Worm (Caenorhabditis elegans) whole organism, young adult: Measurements from ENCODE around the gene F59A1.13.

Source experiments
- C17E4.6 ChIP-seq: fragments of 200-800 bp; sonication (Bioruptor generic); IDR thresholded peaks from 2 replicates; pipeline ENCODE4 v1.3.6; 2022; ENCODE audit warnings: missing genetic modification reagents, missing genetic modification characterization, missing compliant biosample characterization
- F10E7.11 ChIP-seq: sonication (generic microtip); optimal IDR thresholded peaks from 2 replicates; lab custom pipeline; 2017; ENCODE audit warnings: mild to moderate bottlenecking, missing genetic modification characterization, moderate library complexity, missing compliant biosample characterization
- F22D6.2 ChIP-seq: sonication (generic microtip); optimal IDR thresholded peaks from 2 replicates; lab custom pipeline; 2016; ENCODE audit warnings: mild to moderate bottlenecking, missing genetic modification characterization, missing compliant biosample characterization
- F37B4.10 ChIP-seq: fragments of 200-800 bp; sonication (Bioruptor generic); IDR thresholded peaks from 2 replicates; pipeline ENCODE4 v1.3.6; 2022; ENCODE audit warnings: missing genetic modification characterization, missing compliant biosample characterization
- F39B2.1 ChIP-seq: fragments of 200-800 bp; sonication (Bioruptor generic); IDR thresholded peaks from 2 replicates; pipeline ENCODE4 v1.3.6; 2022; ENCODE audit warnings: missing genetic modification reagents, missing genetic modification characterization, missing compliant biosample characterization
- Y67H2A.10 ChIP-seq: fragments of 200-800 bp; sonication (Bioruptor generic); conservative IDR thresholded peaks from 2 replicates; pipeline ENCODE4 v1.3.6; 2022; ENCODE audit warnings: missing genetic modification reagents, missing genetic modification characterization, missing compliant biosample characterization
- Y95B8A.8 ChIP-seq: fragments of 200-800 bp; sonication (Bioruptor generic); IDR thresholded peaks from 2 replicates; pipeline ENCODE4 v1.3.6; 2022; ENCODE audit warnings: missing genetic modification reagents, missing genetic modification characterization, missing compliant biosample characterization
- ama-1 ChIP-seq, 3 experiments: fragments of 150-350 bp in 1 of 3; sonication (generic microtip) in 2 of 3; optimal IDR thresholded peaks; 2 replicates each; lab custom pipeline; 2014 to 2018; ENCODE audit warnings: missing biosample characterization in 2 of 3, missing genetic modification characterization in 2 of 3, missing genetic modification reagents in 2 of 3
- aptf-2 ChIP-seq: fragments of 200-800 bp; sonication (Bioruptor generic); conservative IDR thresholded peaks from 2 replicates; pipeline ENCODE4 v1.3.6; 2022; ENCODE audit warnings: missing genetic modification reagents, missing genetic modification characterization, missing compliant biosample characterization
- aptf-3 ChIP-seq: fragments of 200-800 bp; sonication (Bioruptor generic); IDR thresholded peaks from 2 replicates; pipeline ENCODE4 v1.3.6; 2022; ENCODE audit warnings: missing genetic modification characterization, missing compliant biosample characterization
- atf-7 ChIP-seq: sonication (generic microtip); optimal IDR thresholded peaks from 2 replicates; lab custom pipeline; 2017; ENCODE audit warnings: mild to moderate bottlenecking, missing genetic modification characterization, missing compliant biosample characterization
- athp-1 ChIP-seq: sonication (generic microtip); optimal IDR thresholded peaks from 2 replicates; lab custom pipeline; 2017; ENCODE audit warnings: mild to moderate bottlenecking, missing genetic modification characterization, missing compliant biosample characterization
- bed-1 ChIP-seq: fragments of 200-800 bp; sonication (Bioruptor generic); IDR thresholded peaks from 2 replicates; pipeline ENCODE4 v1.3.6; 2022; ENCODE audit warnings: missing genetic modification reagents, missing genetic modification characterization, missing compliant biosample characterization
- cebp-1 ChIP-seq, 2 experiments: fragments of 200-800 bp in 1 of 2; sonication (Bioruptor generic) in 1 of 2; sonication (generic microtip) in 1 of 2; IDR thresholded peaks in 1 of 2; optimal IDR thresholded peaks in 1 of 2; 2 replicates each; pipeline versions ENCODE4 v1.3.6 to Lab custom; 2017 to 2022; ENCODE audit warnings: missing compliant biosample characterization in 2 of 2, missing genetic modification characterization in 2 of 2, mild to moderate bottlenecking in 1 of 2, missing genetic modification reagents in 1 of 2, moderate library complexity in 1 of 2
- ceh-40 ChIP-seq: fragments of 200-800 bp; sonication (Bioruptor generic); IDR thresholded peaks from 2 replicates; pipeline ENCODE4 v1.3.6; 2022; ENCODE audit warnings: missing genetic modification characterization, missing compliant biosample characterization
- chd-7 ChIP-seq: sonication (generic microtip); optimal IDR thresholded peaks from 2 replicates; lab custom pipeline; 2016; ENCODE audit warnings: mild to moderate bottlenecking, missing genetic modification characterization, moderate library complexity, missing compliant biosample characterization
- dpl-1 ChIP-seq: fragments of 150-350 bp; optimal IDR thresholded peaks from 2 replicates; lab custom pipeline; 2014; ENCODE audit warnings: missing biosample characterization, missing genetic modification reagents, missing genetic modification characterization
- hmg-20 ChIP-seq: fragments of 200-800 bp; sonication (Bioruptor generic); IDR thresholded peaks from 2 replicates; pipeline ENCODE4 v1.3.6; 2022; ENCODE audit warnings: missing genetic modification reagents, missing genetic modification characterization, missing compliant biosample characterization
- lsl-1 ChIP-seq: fragments of 200-800 bp; sonication (Bioruptor generic); optimal IDR thresholded peaks from 2 replicates; lab custom pipeline; 2018; ENCODE audit warnings: mild to moderate bottlenecking, missing genetic modification characterization, moderate library complexity, missing compliant biosample characterization
- lsy-27 ChIP-seq: sonication (generic microtip); optimal IDR thresholded peaks from 2 replicates; lab custom pipeline; 2017; ENCODE audit warnings: missing genetic modification characterization, mild to moderate bottlenecking, missing compliant biosample characterization, antibody characterized with exemption, missing genotype, borderline replicate concordance; ENCODE audit not compliant: insufficient read depth
- madf-10 ChIP-seq: sonication (generic microtip); optimal IDR thresholded peaks from 2 replicates; lab custom pipeline; 2016; ENCODE audit warnings: mild to moderate bottlenecking, missing genetic modification characterization, missing compliant biosample characterization
- madf-6 ChIP-seq: fragments of 200-800 bp; sonication (Bioruptor generic); IDR thresholded peaks from 2 replicates; pipeline ENCODE4 v1.3.6; 2022; ENCODE audit warnings: missing genetic modification reagents, missing genetic modification characterization, missing compliant biosample characterization
- mcd-1 ChIP-seq: fragments of 200-800 bp; sonication (Bioruptor generic); IDR thresholded peaks from 2 replicates; pipeline ENCODE4 v1.3.6; 2022; ENCODE audit warnings: missing genetic modification reagents, missing genetic modification characterization, missing compliant biosample characterization
- nfya-2 ChIP-seq: fragments of 200-800 bp; sonication (Bioruptor generic); IDR thresholded peaks from 2 replicates; pipeline ENCODE4 v1.3.6; 2022; ENCODE audit warnings: missing genetic modification reagents, missing genetic modification characterization, missing compliant biosample characterization
- nhr-80 ChIP-seq: sonication (generic microtip); optimal IDR thresholded peaks from 2 replicates; lab custom pipeline; 2016; ENCODE audit warnings: missing genetic modification characterization, missing compliant biosample characterization
- rcor-1 ChIP-seq: fragments of 200-800 bp; sonication (Bioruptor generic); IDR thresholded peaks from 2 replicates; pipeline ENCODE4 v1.3.6; 2022; ENCODE audit warnings: missing genetic modification reagents, missing genetic modification characterization, missing compliant biosample characterization
- sdz-38 ChIP-seq: sonication (generic microtip); optimal IDR thresholded peaks from 2 replicates; lab custom pipeline; 2016; ENCODE audit warnings: missing genotype, missing genetic modification characterization, missing compliant biosample characterization
- snpc-4 ChIP-seq, 5 experiments: fragments of 150-350 bp in 1 of 5; sonication (generic microtip) in 4 of 5; optimal IDR thresholded peaks; 2 replicates each; lab custom pipeline; 2014 to 2018; ENCODE audit warnings: missing genetic modification characterization in 5 of 5, missing biosample characterization in 3 of 5, antibody characterized with exemption in 2 of 5, mild to moderate bottlenecking in 2 of 5, missing compliant biosample characterization in 2 of 5, missing genotype in 2 of 5, moderate library complexity in 2 of 5, missing genetic modification reagents in 1 of 5
- somi-1 ChIP-seq: fragments of 200-800 bp; sonication (Bioruptor generic); optimal IDR thresholded peaks from 2 replicates; lab custom pipeline; 2018; ENCODE audit warnings: mild to moderate bottlenecking, missing genetic modification characterization, missing compliant biosample characterization
- tlf-1 ChIP-seq: fragments of 200-800 bp; sonication (Bioruptor generic); optimal IDR thresholded peaks from 2 replicates; lab custom pipeline; 2018; ENCODE audit warnings: mild to moderate bottlenecking, missing genetic modification characterization, missing compliant biosample characterization
- unc-130 ChIP-seq: sonication (generic microtip); optimal IDR thresholded peaks from 2 replicates; lab custom pipeline; 2016; ENCODE audit warnings: missing genetic modification reagents, missing genetic modification characterization, missing compliant biosample characterization
- ztf-3 ChIP-seq: fragments of 200-800 bp; sonication (Bioruptor generic); optimal IDR thresholded peaks from 2 replicates; lab custom pipeline; 2018; ENCODE audit warnings: mild to moderate bottlenecking, missing genetic modification characterization, missing compliant biosample characterization
- ztf-6 ChIP-seq: fragments of 200-800 bp; sonication (Bioruptor generic); IDR thresholded peaks from 2 replicates; pipeline ENCODE4 v1.3.6; 2022; ENCODE audit warnings: missing genetic modification reagents, missing genetic modification characterization, missing compliant biosample characterization

The F59A1.13 gene

DNA sequence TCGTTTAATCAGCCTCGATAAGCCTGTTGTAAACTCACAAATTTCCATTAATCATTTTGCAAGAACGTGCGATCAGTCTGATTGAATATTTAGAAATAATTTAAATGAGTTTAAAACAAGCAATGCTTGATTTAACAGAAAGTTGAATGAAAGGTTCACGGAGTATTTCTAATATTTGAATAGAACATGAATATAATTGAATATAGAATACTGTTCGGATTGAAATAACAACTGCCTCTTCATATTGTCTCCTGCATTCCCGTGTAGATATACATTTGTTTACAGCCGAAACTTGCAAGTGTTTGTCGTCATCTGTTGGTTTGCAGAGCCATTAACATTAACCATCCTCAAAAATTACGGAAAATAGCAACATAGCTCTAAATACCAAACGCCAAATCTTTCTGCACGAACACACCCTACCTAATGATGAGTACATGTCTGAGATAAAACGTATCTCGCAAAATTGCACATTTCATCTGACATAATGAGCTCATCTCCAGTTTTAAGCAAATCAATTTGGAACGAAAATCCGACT, 10.0 kb upstream of the F59A1.13 start, which contains the start of the genes Y26G10.5 and srh-32:
Y26G10.5 (minus strand) TSS at position 101 of the 535 bp plus-strand sequence.
srh-32 (plus strand) TSS at position 485 of the 535 bp plus-strand sequence.
- TF ChIP-seq ztf-3 (GFP tag; lab: Kevin White, UChicago) (no peak), F22D6.2 (tag; lab: Kevin White, UChicago) (no peak), atf-7 (tag; lab: Kevin White, UChicago) (no peak), madf-6 (GFP tag; lab: Robert Waterston, UW) (no peak), Y95B8A.8 (GFP tag; lab: Robert Waterston, UW) (no peak), nfya-2 (GFP tag; lab: Robert Waterston, UW) (no peak), chd-7 (tag; lab: Kevin White, UChicago) (no peak), Y67H2A.10 (GFP tag; lab: Robert Waterston, UW) (no peak), F39B2.1 (no peak), nhr-80 (tag; lab: Kevin White, UChicago) (no peak), mcd-1 (GFP tag; lab: Robert Waterston, UW) (no peak), aptf-3 (GFP tag; lab: Robert Waterston, UW) (no peak), hmg-20 (GFP tag; lab: Robert Waterston, UW) (no peak), bed-1 (no peak), unc-130 (GFP tag; lab: Kevin White, UChicago) (no peak), ama-1 (optimal IDR thresholded peaks at IDR 0.05; lab: Kevin White, UChicago) (no peak), ama-1 (GFP tag; optimal IDR thresholded peaks at IDR 0.05; lab: Kevin White, UChicago) (no peak), F10E7.11 (tag; lab: Kevin White, UChicago) (no peak), madf-10 (no peak), athp-1 (tag; lab: Kevin White, UChicago) (no peak)
- TF ChIP-seq, all 124 proteins: peak for 0

DNA sequence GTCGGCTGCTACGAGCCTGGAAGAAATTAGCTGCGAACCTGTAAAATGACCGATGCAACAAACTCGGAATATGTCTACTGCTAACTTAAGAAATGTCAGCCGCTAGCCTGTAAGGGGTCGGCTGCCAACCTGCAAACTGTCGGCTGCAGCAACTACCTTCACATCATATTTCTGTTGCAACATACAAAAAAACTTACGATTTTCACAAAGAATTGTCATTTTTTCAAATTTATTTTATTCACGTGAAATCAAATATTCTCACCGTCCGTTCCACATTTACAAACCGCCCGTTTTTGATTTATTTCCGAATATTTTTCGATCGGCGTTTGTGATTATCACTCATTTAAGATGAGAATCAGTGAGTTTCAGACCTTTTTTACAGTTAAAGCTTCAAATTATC, 8.8 kb upstream of the F59A1.13 start, which contains the start of gene Y26G10.6:
Y26G10.6 (plus strand) TSS at position 301 of the 400 bp plus-strand sequence.
- TF ChIP-seq rcor-1 (GFP tag; lab: Robert Waterston, UW) (no peak), tlf-1 (no peak), Y95B8A.8 (GFP tag; lab: Robert Waterston, UW) (no peak), ceh-40 (GFP tag; lab: Robert Waterston, UW) (no peak), ztf-6 (GFP tag; lab: Robert Waterston, UW) (no peak), cebp-1 (GFP tag; IDR thresholded peaks at IDR 0.05; lab: Robert Waterston, UW) (no peak), cebp-1 (tag; optimal IDR thresholded peaks at IDR 0.05; lab: Kevin White, UChicago) (no peak), aptf-2 (no peak), somi-1 (GFP tag; lab: Kevin White, UChicago) (no peak), sdz-38 (no peak)

DNA sequence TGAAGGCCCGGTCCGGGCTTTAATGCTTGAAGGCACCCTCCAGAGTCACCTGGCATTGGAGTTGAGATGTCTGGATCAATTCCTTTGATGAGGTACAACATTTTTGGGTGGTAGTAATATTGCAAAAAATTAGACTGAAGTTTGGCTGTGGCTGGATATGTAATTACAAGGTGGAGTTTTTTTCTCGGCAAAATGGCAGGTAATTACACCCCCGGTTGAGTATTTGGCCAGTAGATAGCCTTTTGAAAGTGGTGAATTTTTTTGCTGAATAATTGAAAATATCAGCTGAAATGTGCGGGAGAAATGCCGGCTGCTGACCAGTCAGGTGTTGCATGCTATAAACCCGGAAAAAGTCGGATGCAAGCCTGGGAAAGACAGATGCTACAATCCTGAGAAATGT, 8.3 kb upstream of the F59A1.13 start, which contains the start of gene Y26G10.4:
Y26G10.4 (minus strand) TSS at position 101 of the 400 bp plus-strand sequence.
- TF ChIP-seq dpl-1 (no peak), snpc-4 (GFP tag; optimal IDR thresholded peaks at IDR 0.05; lab: Kevin White, UChicago) (no peak), snpc-4 (tag; optimal IDR thresholded peaks at IDR 0.05; lab: Kevin White, UChicago) (no peak), lsy-27 (tag; lab: Kevin White, UChicago) (no peak), F37B4.10 (GFP tag; lab: Robert Waterston, UW) (no peak), lsl-1 (no peak), C17E4.6 (GFP tag; lab: Robert Waterston, UW) (no peak)
